Worm (Caenorhabditis elegans) whole organism, young adult: ENCODE measurements around the gene kcc-3.

Source experiments
- B0019.2 ChIP-seq: fragments of 200-800 bp; sonication (Bioruptor generic); conservative IDR thresholded peaks from 2 replicates; pipeline ENCODE4 v1.3.6; 2022; ENCODE audit warnings: missing genetic modification reagents, missing genetic modification characterization, missing compliant biosample characterization
- F55B11.4 ChIP-seq: sonication (generic microtip); optimal IDR thresholded peaks from 2 replicates; lab custom pipeline; 2016; ENCODE audit warnings: missing compliant biosample characterization, missing genetic modification characterization, borderline replicate concordance; ENCODE audit not compliant: insufficient read depth
- attf-3 ChIP-seq: fragments of 200-800 bp; sonication (Bioruptor generic); conservative IDR thresholded peaks from 2 replicates; pipeline ENCODE4 v1.3.6; 2022; ENCODE audit warnings: missing genetic modification reagents, missing genetic modification characterization, missing compliant biosample characterization
- bed-1 ChIP-seq: fragments of 200-800 bp; sonication (Bioruptor generic); IDR thresholded peaks from 2 replicates; pipeline ENCODE4 v1.3.6; 2022; ENCODE audit warnings: missing genetic modification reagents, missing genetic modification characterization, missing compliant biosample characterization
- dpl-1 ChIP-seq: fragments of 150-350 bp; optimal IDR thresholded peaks from 2 replicates; lab custom pipeline; 2014; ENCODE audit warnings: missing biosample characterization, missing genetic modification reagents, missing genetic modification characterization
- ets-4 ChIP-seq: fragments of 200-800 bp; sonication (Bioruptor generic); optimal IDR thresholded peaks from 2 replicates; lab custom pipeline; 2018; ENCODE audit warnings: mild to moderate bottlenecking, missing genetic modification characterization, missing compliant biosample characterization
- mcd-1 ChIP-seq: fragments of 200-800 bp; sonication (Bioruptor generic); IDR thresholded peaks from 2 replicates; pipeline ENCODE4 v1.3.6; 2022; ENCODE audit warnings: missing genetic modification reagents, missing genetic modification characterization, missing compliant biosample characterization
- nfya-1 ChIP-seq: sonication (generic microtip); optimal IDR thresholded peaks from 2 replicates; lab custom pipeline; 2017; ENCODE audit warnings: antibody characterized with exemption, missing compliant biosample characterization, missing genetic modification characterization, borderline replicate concordance; ENCODE audit not compliant: insufficient read depth

- no peak for TF ChIP-seq nfya-1 (tag; lab: Kevin White, UChicago)
- no peak for TF ChIP-seq B0019.2 (GFP tag; lab: Robert Waterston, UW)
- no peak for TF ChIP-seq mcd-1 (GFP tag; lab: Robert Waterston, UW)
- no peak for TF ChIP-seq attf-3
- TF ChIP-seq bed-1 (GFP tag; lab: Robert Waterston, UW) = no peak
- TF ChIP-seq F55B11.4 (tag; lab: Kevin White, UChicago) = no peak
- TF ChIP-seq dpl-1 (GFP tag; lab: Kevin White, UChicago) = no peak
- TF ChIP-seq ets-4 = no peak
Observed at ce11 chrII:7381142-7381611, 52.9 kb downstream of the kcc-3 start, which contains the start of gene C07D10.5.
